Worm (Caenorhabditis elegans) whole organism, young adult: ENCODE data around the gene bath-28.

Experiments
- B0261.1 ChIP-seq: sonication (generic microtip); optimal IDR thresholded peaks from 2 replicates; lab custom pipeline; 2016; ENCODE audit warnings: mild to moderate bottlenecking, missing genetic modification characterization, moderate library complexity, missing compliant biosample characterization
- D2030.7 ChIP-seq: fragments of 200-800 bp; sonication (Bioruptor generic); IDR thresholded peaks from 2 replicates; pipeline ENCODE4 v1.3.6; 2022; ENCODE audit warnings: missing genetic modification reagents, missing genetic modification characterization, missing compliant biosample characterization
- F23B12.7 ChIP-seq: sonication (generic microtip); optimal IDR thresholded peaks from 2 replicates; lab custom pipeline; 2017; ENCODE audit warnings: missing genetic modification characterization, mild to moderate bottlenecking, missing compliant biosample characterization, antibody characterized with exemption, moderate library complexity; ENCODE audit not compliant: insufficient read depth
- F52B5.7 ChIP-seq: sonication (generic microtip); optimal IDR thresholded peaks from 2 replicates; lab custom pipeline; 2016; ENCODE audit warnings: mild to moderate bottlenecking, missing genetic modification characterization, missing compliant biosample characterization
- T26A5.8 ChIP-seq: sonication (generic microtip); optimal IDR thresholded peaks from 2 replicates; lab custom pipeline; 2016; ENCODE audit warnings: missing genetic modification characterization, missing compliant biosample characterization
- Y79H2A.3 ChIP-seq: fragments of 200-800 bp; sonication (Bioruptor generic); conservative IDR thresholded peaks from 2 replicates; pipeline ENCODE4 v1.3.6; 2022; ENCODE audit warnings: missing genetic modification reagents, missing genetic modification characterization, missing compliant biosample characterization
- Y95B8A.8 ChIP-seq: fragments of 200-800 bp; sonication (Bioruptor generic); IDR thresholded peaks from 2 replicates; pipeline ENCODE4 v1.3.6; 2022; ENCODE audit warnings: missing genetic modification reagents, missing genetic modification characterization, missing compliant biosample characterization
- ZK185.1 ChIP-seq: sonication (generic microtip); optimal IDR thresholded peaks from 2 replicates; lab custom pipeline; 2016; ENCODE audit warnings: mild to moderate bottlenecking, missing genetic modification characterization, missing compliant biosample characterization; ENCODE audit not compliant: poor library complexity, severe bottlenecking
- aptf-3 ChIP-seq: fragments of 200-800 bp; sonication (Bioruptor generic); IDR thresholded peaks from 2 replicates; pipeline ENCODE4 v1.3.6; 2022; ENCODE audit warnings: missing genetic modification characterization, missing compliant biosample characterization
- attf-5 ChIP-seq: fragments of 200-800 bp; sonication (Bioruptor generic); optimal IDR thresholded peaks from 2 replicates; lab custom pipeline; 2018; ENCODE audit warnings: mild to moderate bottlenecking, missing genetic modification characterization, missing compliant biosample characterization
- attf-6 ChIP-seq: fragments of 200-800 bp; sonication (Bioruptor generic); IDR thresholded peaks from 2 replicates; pipeline ENCODE4 v1.3.6; 2022; ENCODE audit warnings: missing genetic modification reagents, missing genetic modification characterization, missing compliant biosample characterization
- cebp-1 ChIP-seq, 2 experiments: fragments of 200-800 bp in 1 of 2; sonication (Bioruptor generic) in 1 of 2; sonication (generic microtip) in 1 of 2; IDR thresholded peaks in 1 of 2; optimal IDR thresholded peaks in 1 of 2; 2 replicates each; pipeline versions ENCODE4 v1.3.6 to Lab custom; 2017 to 2022; ENCODE audit warnings: missing compliant biosample characterization in 2 of 2, missing genetic modification characterization in 2 of 2, mild to moderate bottlenecking in 1 of 2, missing genetic modification reagents in 1 of 2, moderate library complexity in 1 of 2
- ceh-27 ChIP-seq: fragments of 200-800 bp; sonication (Bioruptor generic); optimal IDR thresholded peaks from 2 replicates; lab custom pipeline; 2018; ENCODE audit warnings: mild to moderate bottlenecking, missing genetic modification characterization, moderate library complexity, missing compliant biosample characterization
- ceh-91 ChIP-seq: fragments of 200-800 bp; sonication (Bioruptor generic); IDR thresholded peaks from 2 replicates; pipeline ENCODE4 v1.3.6; 2022; ENCODE audit warnings: missing genetic modification reagents, missing genetic modification characterization, missing compliant biosample characterization
- chd-7 ChIP-seq: sonication (generic microtip); optimal IDR thresholded peaks from 2 replicates; lab custom pipeline; 2016; ENCODE audit warnings: mild to moderate bottlenecking, missing genetic modification characterization, moderate library complexity, missing compliant biosample characterization
- egl-44 ChIP-seq: fragments of 200-800 bp; sonication (Bioruptor generic); IDR thresholded peaks from 2 replicates; pipeline ENCODE4 v1.3.6; 2022; ENCODE audit warnings: missing genetic modification reagents, missing genetic modification characterization, missing compliant biosample characterization
- gei-17 ChIP-seq: fragments of 200-800 bp; sonication (Bioruptor generic); optimal IDR thresholded peaks from 2 replicates; lab custom pipeline; 2018; ENCODE audit warnings: mild to moderate bottlenecking, missing genetic modification characterization, missing compliant biosample characterization
- him-1 ChIP-seq: sonication (generic microtip); optimal IDR thresholded peaks from 2 replicates; lab custom pipeline; 2016; ENCODE audit warnings: missing genotype, missing genetic modification reagents, missing genetic modification characterization, missing compliant biosample characterization
- hlh-12 ChIP-seq: sonication (generic microtip); optimal IDR thresholded peaks from 2 replicates; lab custom pipeline; 2016; ENCODE audit warnings: missing genetic modification characterization, missing compliant biosample characterization
- hmg-1.2 ChIP-seq: fragments of 200-800 bp; sonication (Bioruptor generic); IDR thresholded peaks from 2 replicates; pipeline ENCODE4 v1.3.6; 2022; ENCODE audit warnings: missing genetic modification reagents, missing genetic modification characterization, missing compliant biosample characterization
- lag-1 ChIP-seq: fragments of 200-800 bp; sonication (Bioruptor generic); IDR thresholded peaks from 2 replicates; pipeline ENCODE4 v1.3.6; 2022; ENCODE audit warnings: missing genetic modification reagents, missing genetic modification characterization, missing compliant biosample characterization
- let-526 ChIP-seq: fragments of 200-800 bp; sonication (Bioruptor generic); IDR thresholded peaks from 2 replicates; pipeline ENCODE4 v1.3.6; 2022; ENCODE audit warnings: missing genetic modification reagents, missing genetic modification characterization, missing compliant biosample characterization
- lin-35 ChIP-seq, 3 experiments: fragments of 150-350 bp in 2 of 3; sonication (generic microtip) in 1 of 3; optimal IDR thresholded peaks; 2 replicates each; lab custom pipeline; 2014 to 2018; ENCODE audit warnings: missing biosample characterization in 3 of 3, missing genetic modification characterization in 3 of 3, missing genetic modification reagents in 3 of 3
- lsl-1 ChIP-seq: fragments of 200-800 bp; sonication (Bioruptor generic); optimal IDR thresholded peaks from 2 replicates; lab custom pipeline; 2018; ENCODE audit warnings: mild to moderate bottlenecking, missing genetic modification characterization, moderate library complexity, missing compliant biosample characterization
- mcd-1 ChIP-seq: fragments of 200-800 bp; sonication (Bioruptor generic); IDR thresholded peaks from 2 replicates; pipeline ENCODE4 v1.3.6; 2022; ENCODE audit warnings: missing genetic modification reagents, missing genetic modification characterization, missing compliant biosample characterization
- mxl-1 ChIP-seq: sonication (generic microtip); optimal IDR thresholded peaks from 2 replicates; lab custom pipeline; 2016; ENCODE audit warnings: missing genetic modification characterization, missing compliant biosample characterization
- nfyb-1 ChIP-seq: fragments of 200-800 bp; sonication (Bioruptor generic); IDR thresholded peaks from 2 replicates; pipeline ENCODE4 v1.3.6; 2022; ENCODE audit warnings: missing genetic modification reagents, missing genetic modification characterization, missing compliant biosample characterization
- nhr-27 ChIP-seq: fragments of 200-800 bp; sonication (Bioruptor generic); optimal IDR thresholded peaks from 2 replicates; lab custom pipeline; 2018; ENCODE audit warnings: mild to moderate bottlenecking, missing genetic modification characterization, moderate library complexity, missing compliant biosample characterization
- nhr-80 ChIP-seq: sonication (generic microtip); optimal IDR thresholded peaks from 2 replicates; lab custom pipeline; 2016; ENCODE audit warnings: missing genetic modification characterization, missing compliant biosample characterization
- pbrm-1 ChIP-seq: fragments of 200-800 bp; sonication (Bioruptor generic); IDR thresholded peaks from 2 replicates; pipeline ENCODE4 v1.3.6; 2022; ENCODE audit warnings: missing genetic modification reagents, missing genetic modification characterization, missing compliant biosample characterization
- rec-8 ChIP-seq, 2 experiments: sonication (generic microtip); optimal IDR thresholded peaks; 2 replicates each; lab custom pipeline; 2016; ENCODE audit warnings: mild to moderate bottlenecking in 2 of 2, missing genetic modification characterization in 2 of 2, missing genetic modification reagents in 2 of 2, missing genotype in 2 of 2, missing biosample characterization in 1 of 2, missing compliant biosample characterization in 1 of 2, moderate library complexity in 1 of 2
- repo-1 ChIP-seq: sonication (generic microtip); optimal IDR thresholded peaks from 2 replicates; lab custom pipeline; 2017; ENCODE audit warnings: mild to moderate bottlenecking, missing genetic modification characterization, missing compliant biosample characterization
- rpc-1 ChIP-seq, 2 experiments: fragments of 150-350 bp in 1 of 2; sonication (generic microtip) in 1 of 2; optimal IDR thresholded peaks; 2 replicates each; lab custom pipeline; 2014 to 2018; ENCODE audit warnings: missing biosample characterization in 1 of 2, missing genetic modification characterization in 1 of 2, missing genetic modification reagents in 1 of 2, missing genotype in 1 of 2
- tbp1 ChIP-seq: fragments of 200-800 bp; sonication (Bioruptor generic); optimal IDR thresholded peaks from 2 replicates; lab custom pipeline; 2018; ENCODE audit warnings: mild to moderate bottlenecking, missing genetic modification characterization, missing compliant biosample characterization
- tbx-9 ChIP-seq: sonication (generic microtip); optimal IDR thresholded peaks from 2 replicates; lab custom pipeline; 2016; ENCODE audit warnings: borderline replicate concordance, missing genetic modification characterization, inconsistent platforms, missing compliant biosample characterization
- tlf-1 ChIP-seq: fragments of 200-800 bp; sonication (Bioruptor generic); optimal IDR thresholded peaks from 2 replicates; lab custom pipeline; 2018; ENCODE audit warnings: mild to moderate bottlenecking, missing genetic modification characterization, missing compliant biosample characterization
- ztf-25 ChIP-seq: fragments of 200-800 bp; sonication (Bioruptor generic); IDR thresholded peaks from 2 replicates; pipeline ENCODE4 v1.3.6; 2022; ENCODE audit warnings: missing genetic modification reagents, missing genetic modification characterization, missing compliant biosample characterization

The bath-28 gene

ce11 chrII:3310957-3311657 lies 33.7 kb downstream of the bath-28 start:
- peak; percentile 31 for TF ChIP-seq rpc-1 (optimal IDR thresholded peaks at IDR 0.05; lab: Kevin White, UChicago)
- TF ChIP-seq rpc-1 (tag; optimal IDR thresholded peaks at IDR 0.05; lab: Kevin White, UChicago): peak; percentile 73
- peak; percentile 41 for TF ChIP-seq nhr-80 (tag; lab: Kevin White, UChicago)
- no peak for TF ChIP-seq ZK185.1 (tag; lab: Kevin White, UChicago)
- TF ChIP-seq aptf-3: no peak
- no peak for TF ChIP-seq let-526 (GFP tag; lab: Robert Waterston, UW)
- peak; percentile 65 for TF ChIP-seq tbp1
- TF ChIP-seq B0261.1 (tag; lab: Kevin White, UChicago): peak; percentile 19
- TF ChIP-seq him-1 (tag; lab: Kevin White, UChicago): peak; percentile 4
- TF ChIP-seq tbx-9 (tag; lab: Kevin White, UChicago): no peak
- TF ChIP-seq attf-6: no peak
- TF ChIP-seq lin-35 (GFP tag; optimal IDR thresholded peaks at IDR 0.05; lab: Kevin White, UChicago): no peak
- TF ChIP-seq F52B5.7 (tag; lab: Kevin White, UChicago): no peak

ce11 chrII:3303582-3303981 lies 41.2 kb downstream of the bath-28 start:
- TF ChIP-seq Y95B8A.8: no peak
- no peak for TF ChIP-seq ztf-25 (GFP tag; lab: Robert Waterston, UW)
- TF ChIP-seq cebp-1 (GFP tag; IDR thresholded peaks at IDR 0.05; lab: Robert Waterston, UW): no peak
- peak; percentile 42 for TF ChIP-seq cebp-1 (tag; optimal IDR thresholded peaks at IDR 0.05; lab: Kevin White, UChicago)
- no peak for TF ChIP-seq lsl-1 (GFP tag; lab: Kevin White, UChicago)
- 0 out of 2 replicates have a peak, but pooled peaks have one; percentile 33 for TF ChIP-seq nfyb-1 (GFP tag; lab: Robert Waterston, UW)
- no peak for TF ChIP-seq hlh-12
- TF ChIP-seq mxl-1 (tag; lab: Kevin White, UChicago): no peak
- no peak for TF ChIP-seq mcd-1 (GFP tag; lab: Robert Waterston, UW)
- no peak for TF ChIP-seq lag-1 (GFP tag; lab: Robert Waterston, UW)
- no peak for TF ChIP-seq chd-7 (tag; lab: Kevin White, UChicago)
- no peak for TF ChIP-seq egl-44 (GFP tag; lab: Robert Waterston, UW)
- TF ChIP-seq pbrm-1 (GFP tag; lab: Robert Waterston, UW): 0 out of 2 replicates have a peak, but pooled peaks have one; percentile 35
- no peak for TF ChIP-seq D2030.7
- peak; percentile 47 for TF ChIP-seq nhr-80 (tag; lab: Kevin White, UChicago)
- 0 out of 2 replicates have a peak, but pooled peaks have one; percentile 19 for TF ChIP-seq hmg-1.2
- no peak for TF ChIP-seq ceh-27
- TF ChIP-seq F23B12.7 (tag; lab: Kevin White, UChicago): peak; percentile 53
- TF ChIP-seq repo-1 (tag; lab: Kevin White, UChicago): no peak
- TF ChIP-seq nhr-27 (tag; lab: Kevin White, UChicago): no peak
- TF ChIP-seq F52B5.7 (tag; lab: Kevin White, UChicago): no peak
- no peak for TF ChIP-seq rec-8 (tag; optimal IDR thresholded peaks at IDR 0.05; lab: Kevin White, UChicago)
- TF ChIP-seq tlf-1: no peak
- TF ChIP-seq, all 124 proteins: peak for 6

- no peak for TF ChIP-seq gei-17 (GFP tag; lab: Kevin White, UChicago)
- no peak for TF ChIP-seq attf-5
- TF ChIP-seq ceh-91 (GFP tag; lab: Robert Waterston, UW): no peak
- no peak for TF ChIP-seq nfyb-1 (GFP tag; lab: Robert Waterston, UW)
- no peak for TF ChIP-seq rec-8 (tag; optimal IDR thresholded peaks at IDR 0.05; lab: Kevin White, UChicago)
- no peak for TF ChIP-seq Y79H2A.3
- TF ChIP-seq T26A5.8 (tag; lab: Kevin White, UChicago): no peak
- TF ChIP-seq, all 124 proteins: peak for 0
These were observed 45.3 kb downstream of the bath-28 start, which contains the start of gene btb-22 for ce11 chrII:3299457-3299856. Gene btb-22 (plus strand): TSS chrII:3299757.
